4 worm cellular contexts compared by ENCODE assay signal in genomic region chrIV:11149454-11150163, ce11.
A peak's percentile ranks its signal among the peaks of the same experiment; 100 is the strongest.
TF ChIP-seq lines count a peak whose summit lies in the region.

Gene F01G4.6 (minus strand): TSS chrIV:11149504.
Gene pfd-1 (plus strand): TSS chrIV:11150113.

TF ChIP-seq in whole organism, L2 larva, 48 proteins besides CTCF, POLR2A, EP300 and RAD21 (continues in another document):
- TF ChIP-seq nhr-11 (tag; optimal IDR thresholded peaks at IDR 0.05; lab: Kevin White, UChicago) (no peak), blmp-1 (tag; optimal IDR thresholded peaks at IDR 0.05; lab: Kevin White, UChicago; ENCODE audit: insufficient read depth) (peak; percentile 76), sma-9 (GFP tag; optimal IDR thresholded peaks at IDR 0.05; lab: Kevin White, UChicago) (peak; percentile 95), sma-9 (tag; optimal IDR thresholded peaks at IDR 0.05; lab: Kevin White, UChicago) (no peak), unc-62 (GFP tag; optimal IDR thresholded peaks at IDR 0.05; lab: Kevin White, UChicago) (no peak), mab-5 (tag; optimal IDR thresholded peaks at IDR 0.05; lab: Kevin White, UChicago) (peak; percentile 73), nhr-77 (tag; optimal IDR thresholded peaks at IDR 0.05; lab: Kevin White, UChicago) (no peak), ceh-82 (tag; optimal IDR thresholded peaks at IDR 0.05; lab: Kevin White, UChicago) (peak; percentile 80), R02D3.7 (tag; optimal IDR thresholded peaks at IDR 0.05; lab: Kevin White, UChicago) (peak; percentile 53), zag-1 (tag; optimal IDR thresholded peaks at IDR 0.05; lab: Kevin White, UChicago) (peak; percentile 98), elt-1 (tag; optimal IDR thresholded peaks at IDR 0.05; lab: Kevin White, UChicago) (no peak), F13H6.1 (tag; optimal IDR thresholded peaks at IDR 0.05; lab: Kevin White, UChicago) (peak; percentile 91), unc-39 (tag; optimal IDR thresholded peaks at IDR 0.05; lab: Kevin White, UChicago) (no peak), nhr-25 (tag; optimal IDR thresholded peaks at IDR 0.05; lab: Kevin White, UChicago) (peak; percentile 93), skn-1 (tag; optimal IDR thresholded peaks at IDR 0.05; lab: Kevin White, UChicago) (peak; percentile 62), C34F6.9 (tag; optimal IDR thresholded peaks at IDR 0.05; lab: Kevin White, UChicago) (peak; percentile 93), crh-2 (tag; optimal IDR thresholded peaks at IDR 0.05; lab: Kevin White, UChicago) (peak; percentile 97), snpc-4 (tag; optimal IDR thresholded peaks at IDR 0.05; lab: Kevin White, UChicago) (peak; percentile 72), sma-3 (GFP tag; optimal IDR thresholded peaks at IDR 0.05; lab: Kevin White, UChicago) (peak; percentile 96), ztf-4 (tag; optimal IDR thresholded peaks at IDR 0.05; lab: Kevin White, UChicago) (peak; percentile 94), nhr-23 (tag; optimal IDR thresholded peaks at IDR 0.05; lab: Kevin White, UChicago) (no peak), nhr-21 (tag; optimal IDR thresholded peaks at IDR 0.05; lab: Kevin White, UChicago) (peak; percentile 92), alr-1 (tag; optimal IDR thresholded peaks at IDR 0.05; lab: Kevin White, UChicago) (no peak)

TF ChIP-seq in whole organism, L4 larva, 104 proteins besides CTCF, POLR2A, EP300 and RAD21 (continues in another document):
- TF ChIP-seq lin-1 (GFP tag; IDR thresholded peaks at IDR 0.05; lab: Robert Waterston, UW) (peak; percentile 90), daf-16 (GFP tag; optimal IDR thresholded peaks at IDR 0.05; lab: Kevin White, UChicago) (peak in 1 of 2 experiments; percentile 61), daf-16 (tag; optimal IDR thresholded peaks at IDR 0.05; lab: Kevin White, UChicago) (peak; percentile 70), gei-8 (GFP tag; optimal IDR thresholded peaks at IDR 0.05; lab: Kevin White, UChicago) (peak; percentile 45), duxl-1 (tag; optimal IDR thresholded peaks at IDR 0.05; lab: Kevin White, UChicago; ENCODE audit: poor library complexity) (peak; percentile 76), F49E8.2 (tag; optimal IDR thresholded peaks at IDR 0.05; lab: Kevin White, UChicago; ENCODE audit: borderline replicate concordance) (no peak), mdl-1 (tag; optimal IDR thresholded peaks at IDR 0.05; lab: Kevin White, UChicago) (peak in 1 of 2 experiments; percentile 60), lsy-2 (tag; optimal IDR thresholded peaks at IDR 0.05; lab: Kevin White, UChicago) (peak; percentile 96 to 99), ceh-82 (tag; optimal IDR thresholded peaks at IDR 0.05; lab: Kevin White, UChicago) (no peak), zip-2 (tag; optimal IDR thresholded peaks at IDR 0.05; lab: Kevin White, UChicago) (peak; percentile 42), F10B5.3 (tag; optimal IDR thresholded peaks at IDR 0.05; lab: Kevin White, UChicago) (peak; percentile 33), dve-1 (tag; optimal IDR thresholded peaks at IDR 0.05; lab: Kevin White, UChicago; ENCODE audit: insufficient read depth) (peak; percentile 99), hif-1 (tag; optimal IDR thresholded peaks at IDR 0.05; lab: Kevin White, UChicago) (peak; percentile 29 to 89), Y75B8A.6 (GFP tag; IDR thresholded peaks at IDR 0.05; lab: Robert Waterston, UW) (0 out of 2 replicates have a peak, but pooled peaks have one; percentile 47), php-3 (GFP tag; IDR thresholded peaks at IDR 0.05; lab: Robert Waterston, UW) (peak; percentile 75), attf-4 (tag; optimal IDR thresholded peaks at IDR 0.05; lab: Kevin White, UChicago) (no peak), ceh-28 (tag; optimal IDR thresholded peaks at IDR 0.05; lab: Kevin White, UChicago) (no peak), nhr-41 (GFP tag; IDR thresholded peaks at IDR 0.05; lab: Robert Waterston, UW) (no peak), madf-5 (GFP tag; IDR thresholded peaks at IDR 0.05; lab: Robert Waterston, UW) (no peak), nhr-42 (GFP tag; IDR thresholded peaks at IDR 0.05; lab: Robert Waterston, UW) (0 out of 2 replicates have a peak, but pooled peaks have one; percentile 11), zag-1 (tag; optimal IDR thresholded peaks at IDR 0.05; lab: Kevin White, UChicago) (peak; percentile 84), nhr-11 (tag; optimal IDR thresholded peaks at IDR 0.05; lab: Kevin White, UChicago) (peak; percentile 92), zfp-2 (tag; optimal IDR thresholded peaks at IDR 0.05; lab: Kevin White, UChicago) (peak; percentile 97)

TF ChIP-seq in whole organism, late embryonic, 69 proteins besides CTCF, POLR2A, EP300 and RAD21 (continues in another document):
- TF ChIP-seq ceh-45 (GFP tag; IDR thresholded peaks at IDR 0.05; lab: Robert Waterston, UW) (no peak), pha-4 (tag; optimal IDR thresholded peaks at IDR 0.05; lab: Kevin White, UChicago) (no peak), ceh-19 (GFP tag; optimal IDR thresholded peaks at IDR 0.05; lab: Kevin White, UChicago) (no peak), dmd-4 (tag; optimal IDR thresholded peaks at IDR 0.05; lab: Kevin White, UChicago; ENCODE audit: borderline replicate concordance) (no peak), pat-9 (tag; optimal IDR thresholded peaks at IDR 0.05; lab: Kevin White, UChicago) (no peak), unc-55 (GFP tag; optimal IDR thresholded peaks at IDR 0.05; lab: Kevin White, UChicago) (peak; percentile 37), ref-2 (tag; optimal IDR thresholded peaks at IDR 0.05; lab: Kevin White, UChicago) (peak; percentile 25), hlh-15 (tag; optimal IDR thresholded peaks at IDR 0.05; lab: Kevin White, UChicago) (no peak), madf-2 (tag; optimal IDR thresholded peaks at IDR 0.05; lab: Kevin White, UChicago) (no peak), ama-1 (optimal IDR thresholded peaks at IDR 0.05; lab: Kevin White, UChicago) (no peak), lin-11 (tag; optimal IDR thresholded peaks at IDR 0.05; lab: Kevin White, UChicago) (no peak), nhr-232 (tag; optimal IDR thresholded peaks at IDR 0.05; lab: Kevin White, UChicago) (no peak), nfya-1 (tag; optimal IDR thresholded peaks at IDR 0.05; lab: Kevin White, UChicago) (peak; percentile 90), eyg-1 (tag; optimal IDR thresholded peaks at IDR 0.05; lab: Kevin White, UChicago) (no peak), fkh-10 (GFP tag; optimal IDR thresholded peaks at IDR 0.05; lab: Kevin White, UChicago) (no peak), ceh-24 (tag; optimal IDR thresholded peaks at IDR 0.05; lab: Kevin White, UChicago) (no peak), elt-2 (tag; optimal IDR thresholded peaks at IDR 0.05; lab: Kevin White, UChicago) (peak; percentile 48), ceh-48 (tag; optimal IDR thresholded peaks at IDR 0.05; lab: Kevin White, UChicago) (no peak), T23F11.4 (GFP tag; optimal IDR thresholded peaks at IDR 0.05; lab: Kevin White, UChicago) (no peak), ceh-34 (tag; optimal IDR thresholded peaks at IDR 0.05; lab: Kevin White, UChicago) (peak; percentile 14), odd-2 (tag; optimal IDR thresholded peaks at IDR 0.05; lab: Kevin White, UChicago) (no peak), syd-9 (tag; optimal IDR thresholded peaks at IDR 0.05; lab: Kevin White, UChicago) (no peak), sdc-2 (tag; optimal IDR thresholded peaks at IDR 0.05; lab: Kevin White, UChicago) (no peak), lim-6 (tag; optimal IDR thresholded peaks at IDR 0.05; lab: Kevin White, UChicago) (no peak), ttx-3 (tag; optimal IDR thresholded peaks at IDR 0.05; lab: Kevin White, UChicago) (no peak), ceh-14 (tag; optimal IDR thresholded peaks at IDR 0.05; lab: Kevin White, UChicago) (no peak), K09A11.1 (tag; optimal IDR thresholded peaks at IDR 0.05; lab: Kevin White, UChicago; ENCODE audit: insufficient read depth) (no peak)

TF ChIP-seq in whole organism, mixed stage, embryonic, 35 proteins besides CTCF, POLR2A, EP300 and RAD21 (continues in another document):
- no peak for TF ChIP-seq ztf-11 (tag; optimal IDR thresholded peaks at IDR 0.05; lab: Kevin White, UChicago)
- TF ChIP-seq mls-2 (tag; optimal IDR thresholded peaks at IDR 0.05; lab: Kevin White, UChicago): no peak
- TF ChIP-seq lin-32 (GFP tag; optimal IDR thresholded peaks at IDR 0.05; lab: Kevin White, UChicago): no peak
- TF ChIP-seq mab-5 (tag; optimal IDR thresholded peaks at IDR 0.05; lab: Kevin White, UChicago): no peak
- TF ChIP-seq flh-1 (GFP tag; optimal IDR thresholded peaks at IDR 0.05; lab: Kevin White, UChicago): no peak
- TF ChIP-seq elt-1 (tag; optimal IDR thresholded peaks at IDR 0.05; lab: Kevin White, UChicago; ENCODE audit: borderline replicate concordance, insufficient read depth): no peak
- no peak for TF ChIP-seq ceh-43 (GFP tag; optimal IDR thresholded peaks at IDR 0.05; lab: Kevin White, UChicago)
- peak; percentile 86 for TF ChIP-seq ces-1 (GFP tag; optimal IDR thresholded peaks at IDR 0.05; lab: Kevin White, UChicago)
- no peak for TF ChIP-seq nhr-76 (tag; optimal IDR thresholded peaks at IDR 0.05; lab: Kevin White, UChicago)
- TF ChIP-seq zip-8 (tag; optimal IDR thresholded peaks at IDR 0.05; lab: Kevin White, UChicago): no peak
- peak; percentile 74 for TF ChIP-seq sptf-1 (tag; optimal IDR thresholded peaks at IDR 0.05; lab: Kevin White, UChicago)
- no peak for TF ChIP-seq snpc-4 (tag; optimal IDR thresholded peaks at IDR 0.05; lab: Kevin White, UChicago)
- TF ChIP-seq lsy-2 (tag; optimal IDR thresholded peaks at IDR 0.05; lab: Kevin White, UChicago): peak; percentile 97
- no peak for TF ChIP-seq elt-3 (tag; optimal IDR thresholded peaks at IDR 0.05; lab: Kevin White, UChicago)
- TF ChIP-seq unc-39 (tag; optimal IDR thresholded peaks at IDR 0.05; lab: Kevin White, UChicago): no peak
- TF ChIP-seq sem-2 (GFP tag; optimal IDR thresholded peaks at IDR 0.05; lab: Kevin White, UChicago): no peak
- TF ChIP-seq bed-3 (GFP tag; optimal IDR thresholded peaks at IDR 0.05; lab: Kevin White, UChicago): no peak
- peak; percentile 23 for TF ChIP-seq blmp-1 (tag; optimal IDR thresholded peaks at IDR 0.05; lab: Kevin White, UChicago)
- TF ChIP-seq unc-62 (GFP tag; optimal IDR thresholded peaks at IDR 0.05; lab: Kevin White, UChicago): peak; percentile 58
- peak; percentile 25 for TF ChIP-seq cnd-1 (tag; optimal IDR thresholded peaks at IDR 0.05; lab: Kevin White, UChicago)
- TF ChIP-seq unc-120 (tag; optimal IDR thresholded peaks at IDR 0.05; lab: Kevin White, UChicago; ENCODE audit: poor library complexity, severe bottlenecking): peak; percentile 69
- peak; percentile 29 for TF ChIP-seq ceh-39 (tag; optimal IDR thresholded peaks at IDR 0.05; lab: Kevin White, UChicago)
- no peak for TF ChIP-seq ham-2 (GFP tag; optimal IDR thresholded peaks at IDR 0.05; lab: Kevin White, UChicago)
- peak; percentile 71 for TF ChIP-seq pha-4 (tag; optimal IDR thresholded peaks at IDR 0.05; lab: Kevin White, UChicago)
- peak; percentile 20 for TF ChIP-seq drap-1 (GFP tag; optimal IDR thresholded peaks at IDR 0.05; lab: Kevin White, UChicago)
- no peak for TF ChIP-seq nhr-12 (tag; optimal IDR thresholded peaks at IDR 0.05; lab: Kevin White, UChicago)
- TF ChIP-seq nhr-2 (tag; optimal IDR thresholded peaks at IDR 0.05; lab: Kevin White, UChicago): peak; percentile 24
- peak; percentile 88 for TF ChIP-seq nhr-237 (tag; optimal IDR thresholded peaks at IDR 0.05; lab: Kevin White, UChicago)
- peak; percentile 82 for TF ChIP-seq mep-1 (tag; optimal IDR thresholded peaks at IDR 0.05; lab: Kevin White, UChicago)
